Worm (Caenorhabditis elegans): Measurements from ENCODE around the gene ddo-1.

- TF ChIP-seq elt-1 (tag; optimal IDR thresholded peaks at IDR 0.05; ENCODE audit: borderline replicate concordance, insufficient read depth) (no peak), lsy-2 (tag; optimal IDR thresholded peaks at IDR 0.05) (no peak), cnd-1 (tag; optimal IDR thresholded peaks at IDR 0.05) (no peak), mab-5 (tag; optimal IDR thresholded peaks at IDR 0.05) (no peak), snpc-4 (tag; optimal IDR thresholded peaks at IDR 0.05) (no peak), ces-1 (GFP tag; optimal IDR thresholded peaks at IDR 0.05) (no peak), blmp-1 (tag; optimal IDR thresholded peaks at IDR 0.05) (no peak), nhr-28 (tag; optimal IDR thresholded peaks at IDR 0.05) (no peak)
Observed at ce11 chrV:17752340-17752739, 24.7 kb downstream of the ddo-1 start.

Measured in whole organism, mixed stage, embryonic.